Fruit fly (Drosophila melanogaster): ENCODE results near the gene iav.

DNA sequence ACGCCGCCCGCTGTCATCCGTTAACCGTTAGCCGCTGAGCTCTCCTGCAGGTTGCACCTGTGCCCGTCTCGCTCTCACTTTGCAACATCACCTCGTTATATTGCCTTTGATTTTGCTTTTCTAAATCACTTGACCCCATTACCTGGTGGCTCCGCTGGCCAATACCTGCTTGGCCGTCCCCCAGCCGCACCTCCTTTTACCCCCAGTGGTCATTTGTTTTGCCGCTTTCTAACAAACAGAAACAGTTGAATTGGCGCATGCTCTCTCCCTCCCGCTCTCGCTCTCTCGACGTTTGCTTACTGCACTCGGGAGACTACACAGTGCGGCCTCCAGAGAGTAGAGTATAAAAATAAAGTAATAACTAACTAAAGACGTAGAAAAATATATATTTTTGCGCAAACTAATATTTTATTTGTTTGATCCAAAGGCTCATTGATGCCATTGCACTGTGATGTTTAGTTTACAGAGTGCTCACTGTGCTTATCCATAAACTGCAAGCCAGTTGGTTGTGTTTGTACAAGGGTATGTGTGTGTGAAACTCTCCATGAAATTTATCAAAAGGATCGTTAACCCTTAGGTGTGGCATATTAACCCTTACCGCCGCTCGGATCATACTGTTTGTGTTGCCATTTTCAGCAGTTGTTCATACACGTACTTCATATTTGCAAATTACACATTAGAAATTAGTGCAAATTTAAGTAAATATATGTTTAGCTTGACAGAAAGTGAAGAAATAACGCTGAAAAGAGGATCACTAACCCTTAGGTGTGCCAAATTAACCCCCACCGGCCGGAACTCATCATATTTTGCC lies 9.1 kb upstream of the iav start:
- no peak for TF ChIP-seq CG8478 (optimal IDR thresholded peaks at IDR 0.05)
- TF ChIP-seq EcR (GFP tag; optimal IDR thresholded peaks at IDR 0.05), result no peak
- TF ChIP-seq Dll (optimal IDR thresholded peaks at IDR 0.05), result peak; percentile 81

All from whole organism.